Fruit fly (Drosophila melanogaster): ENCODE measurements around the gene HGTX.

The HGTX gene

dm6 chr3L:14550839-14551415 is 48.4 kb downstream of the HGTX start, which contains the start of gene Gbs-70E (continued):
- TF ChIP-seq shn (GFP tag; optimal IDR thresholded peaks at IDR 0.05) (peak; percentile 93), CG4404 (GFP tag; IDR thresholded peaks at IDR 0.05) (peak; percentile 85; the same call in 1 of the 2 replicates), odd (GFP tag; optimal IDR thresholded peaks at IDR 0.05) (peak; percentile 93), YL-1 (GFP tag; optimal IDR thresholded peaks at IDR 0.05) (peak; percentile 77), CG13894 (tag; optimal IDR thresholded peaks at IDR 0.05) (peak; percentile 84), CG7963 (GFP tag; IDR thresholded peaks at IDR 0.05; ENCODE audit: partially characterized antibody) (no peak), CG3407 (GFP tag; optimal IDR thresholded peaks at IDR 0.05) (peak; percentile 81), CG34376 (GFP tag; optimal IDR thresholded peaks at IDR 0.05) (peak; percentile 92), Vsx1 (GFP tag; optimal IDR thresholded peaks at IDR 0.05) (peak; percentile 79), CG13296 (GFP tag; optimal IDR thresholded peaks at IDR 0.05) (peak; percentile 94), CG17361 (GFP tag; IDR thresholded peaks at IDR 0.05) (peak; percentile 92), CG2678 (tag; optimal IDR thresholded peaks at IDR 0.05) (peak; percentile 95), Atf-2 (GFP tag; optimal IDR thresholded peaks at IDR 0.05) (peak; percentile 91), CG9215 (GFP tag; IDR thresholded peaks at IDR 0.05) (peak; percentile 86), gce (GFP tag; IDR thresholded peaks at IDR 0.05) (0 out of 3 replicates have a peak, but pooled peaks have one; percentile 69), dysf (GFP tag; IDR thresholded peaks at IDR 0.05) (peak; percentile 92), CG10959 (GFP tag; IDR thresholded peaks at IDR 0.05) (no peak; the same call in 1 of the 2 replicates), CG2202 (tag; optimal IDR thresholded peaks at IDR 0.05) (peak; percentile 89), row (GFP tag; IDR thresholded peaks at IDR 0.05) (peak; percentile 100), ranshi (GFP tag; IDR thresholded peaks at IDR 0.05) (peak; percentile 84; the same call in 1 of the 2 replicates), Rfx (GFP tag; IDR thresholded peaks at IDR 0.05) (peak; percentile 93), ewg (GFP tag; optimal IDR thresholded peaks at IDR 0.05) (peak; percentile 79), pb (GFP tag; optimal IDR thresholded peaks at IDR 0.05) (peak; percentile 92), pzg (GFP tag; optimal IDR thresholded peaks at IDR 0.05) (no peak), CG2116 (GFP tag; optimal IDR thresholded peaks at IDR 0.05) (peak; percentile 73), CG14050 (GFP tag; IDR thresholded peaks at IDR 0.05) (peak; percentile 83), da (GFP tag; optimal IDR thresholded peaks at IDR 0.05) (peak; percentile 85), CG18619 (GFP tag; optimal IDR thresholded peaks at IDR 0.05) (peak; percentile 90), Abd-B (GFP tag; optimal IDR thresholded peaks at IDR 0.05) (peak; percentile 86), her (GFP tag; optimal IDR thresholded peaks at IDR 0.05) (peak; percentile 92), NFAT (GFP tag; IDR thresholded peaks at IDR 0.05) (peak; percentile 75; the same call in 1 of the 2 replicates), Drgx (GFP tag; IDR thresholded peaks at IDR 0.05) (peak; percentile 92), nerfin-2 (GFP tag; IDR thresholded peaks at IDR 0.05; ENCODE audit: partially characterized antibody) (0 out of 2 replicates have a peak, but pooled peaks have one; percentile 44), hb (GFP tag; IDR thresholded peaks at IDR 0.05; ENCODE audit: partially characterized antibody) (no peak), Mes4 (GFP tag; optimal IDR thresholded peaks at IDR 0.05) (peak; percentile 88), CG1647 (GFP tag; optimal IDR thresholded peaks at IDR 0.05) (peak; percentile 78), CG9876 (GFP tag; optimal IDR thresholded peaks at IDR 0.05) (peak; percentile 81), CG43689 (GFP tag; IDR thresholded peaks at IDR 0.05) (no peak), lola (GFP tag; optimal IDR thresholded peaks at IDR 0.05) (peak in 1 of 3 experiments; percentile 92), CG6765 (GFP tag; optimal IDR thresholded peaks at IDR 0.05) (peak; percentile 80), ems (GFP tag; optimal IDR thresholded peaks at IDR 0.05) (peak; percentile 86), p53 (GFP tag; optimal IDR thresholded peaks at IDR 0.05) (peak; percentile 73), en (GFP tag; optimal IDR thresholded peaks at IDR 0.05) (peak; percentile 92), CG17802 (tag; optimal IDR thresholded peaks at IDR 0.05) (peak; percentile 17), corto (GFP tag; optimal IDR thresholded peaks at IDR 0.05) (peak; percentile 86), CG7987 (GFP tag; optimal IDR thresholded peaks at IDR 0.05) (peak; percentile 87), eyg (GFP tag; optimal IDR thresholded peaks at IDR 0.05) (peak; percentile 87), abd-A (tag; optimal IDR thresholded peaks at IDR 0.05) (peak; percentile 68), CG5245 (GFP tag; optimal IDR thresholded peaks at IDR 0.05) (peak; percentile 79), CG7372 (GFP tag; IDR thresholded peaks at IDR 0.05) (peak; percentile 90)
